Fruit fly (Drosophila melanogaster) whole organism, embryonic: ENCODE measurements around the gene mus201.

Experiments used
- Adf1 ChIP-seq: fragments of 200-800 bp; sonication (Bioruptor generic); IDR thresholded peaks from 2 replicates; pipeline ENCODE4 v1.3.6; 2022; ENCODE audit warnings: missing biosample characterization, missing genetic modification characterization
- CG10979 ChIP-seq: fragments of 200-800 bp; sonication (Bioruptor generic); optimal IDR thresholded peaks from 2 replicates; lab custom pipeline; 2018; ENCODE audit warnings: missing biosample characterization, mild to moderate bottlenecking, missing genetic modification characterization, moderate library complexity
- CG11247 ChIP-seq: fragments of 200-800 bp; sonication (Bioruptor generic); IDR thresholded peaks from 2 replicates; pipeline ENCODE4 v1.3.6; 2022; ENCODE audit warnings: missing biosample characterization, missing genetic modification characterization
- CG12299 ChIP-seq: fragments of 200-800 bp; sonication (Bioruptor generic); optimal IDR thresholded peaks from 2 replicates; lab custom pipeline; 2018; ENCODE audit warnings: missing biosample characterization, mild to moderate bottlenecking, missing genetic modification characterization
- CG13287 ChIP-seq: fragments of 200-800 bp; sonication (Bioruptor generic); IDR thresholded peaks from 2 replicates; pipeline ENCODE4 v1.3.6; 2022; ENCODE audit warnings: missing biosample characterization, missing genetic modification characterization; ENCODE audit not compliant: partially characterized antibody
- CG13296 ChIP-seq: fragments of 200-800 bp; sonication (Bioruptor generic); optimal IDR thresholded peaks from 3 replicates; lab custom pipeline; 2018; ENCODE audit warnings: missing biosample characterization, mild to moderate bottlenecking, missing genetic modification characterization
- CG14667 ChIP-seq: fragments of 200-800 bp; sonication (Bioruptor generic); IDR thresholded peaks from 2 replicates; pipeline ENCODE4 v1.3.6; 2022; ENCODE audit warnings: missing biosample characterization, missing genetic modification characterization
- CG14860 ChIP-seq: fragments of 200-800 bp; sonication (Bioruptor generic); IDR thresholded peaks from 3 replicates; pipeline ENCODE4 v1.3.6; 2022; ENCODE audit warnings: missing biosample characterization, missing genetic modification characterization; ENCODE audit not compliant: partially characterized antibody
- CG1647 ChIP-seq: fragments of 200-800 bp; sonication (Bioruptor generic); optimal IDR thresholded peaks from 3 replicates; lab custom pipeline; 2016; ENCODE audit warnings: missing biosample characterization, missing genetic modification characterization
- CG17385 ChIP-seq: fragments of 200-800 bp; sonication (Bioruptor generic); optimal IDR thresholded peaks from 3 replicates; lab custom pipeline; 2018; ENCODE audit warnings: missing biosample characterization, mild to moderate bottlenecking, missing genetic modification characterization
- CG3847 ChIP-seq: fragments of 200-800 bp; sonication (Bioruptor generic); IDR thresholded peaks from 2 replicates; pipeline ENCODE4 v1.3.6; 2022; ENCODE audit warnings: missing biosample characterization, missing genetic modification characterization
- CG43689 ChIP-seq: fragments of 200-800 bp; sonication (Bioruptor generic); IDR thresholded peaks from 2 replicates; pipeline ENCODE4 v1.3.6; 2022; ENCODE audit warnings: missing biosample characterization, missing genetic modification characterization
- CG4404 ChIP-seq: fragments of 200-800 bp; sonication (Bioruptor generic); IDR thresholded peaks from 2 replicates; pipeline ENCODE4 v1.3.6; 2022; ENCODE audit warnings: missing biosample characterization, missing genetic modification characterization
- CG4617 ChIP-seq: fragments of 200-800 bp; sonication (Bioruptor generic); optimal IDR thresholded peaks from 3 replicates; lab custom pipeline; 2016; ENCODE audit warnings: missing biosample characterization, missing genetic modification characterization, borderline replicate concordance
- CG7745 ChIP-seq: fragments of 200-800 bp; sonication (Bioruptor generic); optimal IDR thresholded peaks from 2 replicates; lab custom pipeline; 2018; ENCODE audit warnings: missing biosample characterization, mild to moderate bottlenecking, missing genetic modification characterization, moderate library complexity
- CG7987 ChIP-seq: fragments of 200-800 bp; sonication (Bioruptor generic); optimal IDR thresholded peaks from 2 replicates; lab custom pipeline; 2018; ENCODE audit warnings: missing biosample characterization, mild to moderate bottlenecking, missing genetic modification characterization, moderate library complexity
- CG9437 ChIP-seq: fragments of 200-800 bp; sonication (Bioruptor generic); optimal IDR thresholded peaks from 2 replicates; lab custom pipeline; 2018; ENCODE audit warnings: missing biosample characterization, mild to moderate bottlenecking, missing genetic modification characterization
- Dad ChIP-seq: fragments of 200-800 bp; sonication (Bioruptor generic); optimal IDR thresholded peaks from 3 replicates; lab custom pipeline; 2016; ENCODE audit warnings: missing biosample characterization, missing genetic modification characterization
- Fer3 ChIP-seq: fragments of 200-800 bp; sonication (Bioruptor generic); optimal IDR thresholded peaks from 2 replicates; lab custom pipeline; 2018; ENCODE audit warnings: missing biosample characterization, mild to moderate bottlenecking, missing genetic modification characterization, moderate library complexity
- HmgD ChIP-seq: fragments of 200-800 bp; sonication (Bioruptor generic); optimal IDR thresholded peaks from 3 replicates; lab custom pipeline; 2016; ENCODE audit warnings: missing biosample characterization, missing genetic modification characterization
- Hr78 ChIP-seq, 2 experiments: fragments of 200-800 bp in 1 of 2; fragments of >200 bp in 1 of 2; sonication (Bioruptor generic) in 1 of 2; optimal IDR thresholded peaks; 2 replicates each; lab custom pipeline; 2017 to 2019; ENCODE audit warnings: missing biosample characterization in 2 of 2, missing genetic modification characterization in 2 of 2, mild to moderate bottlenecking in 1 of 2, moderate library complexity in 1 of 2
- Hsf ChIP-seq: fragments of 200-800 bp; sonication (Bioruptor generic); optimal IDR thresholded peaks from 3 replicates; lab custom pipeline; 2016; ENCODE audit warnings: missing biosample characterization, missing genetic modification characterization
- Jarid2 ChIP-seq: fragments of 200-800 bp; sonication (Bioruptor generic); optimal IDR thresholded peaks from 3 replicates; lab custom pipeline; 2017; ENCODE audit warnings: mild to moderate bottlenecking, missing biosample characterization, missing genetic modification reagents, missing genetic modification characterization
- MESR4 ChIP-seq: fragments of 200-800 bp; sonication (Bioruptor generic); optimal IDR thresholded peaks from 2 replicates; lab custom pipeline; 2018; ENCODE audit warnings: missing biosample characterization, mild to moderate bottlenecking, missing genetic modification characterization, moderate library complexity
- Max ChIP-seq: fragments of 200-800 bp; sonication (Bioruptor generic); optimal IDR thresholded peaks from 2 replicates; lab custom pipeline; 2016; ENCODE audit warnings: missing biosample characterization, mild to moderate bottlenecking, missing genetic modification characterization
- Optix ChIP-seq: fragments of 200-800 bp; sonication (Bioruptor generic); IDR thresholded peaks from 3 replicates; pipeline ENCODE4 v1.3.6; 2022; ENCODE audit warnings: missing biosample characterization, missing genetic modification characterization
- al ChIP-seq: fragments of 200-800 bp; sonication (Bioruptor generic); IDR thresholded peaks from 2 replicates; pipeline ENCODE4 v1.3.6; 2022; ENCODE audit warnings: missing biosample characterization, missing genetic modification characterization
- bcd ChIP-seq: fragments of 200-800 bp; sonication (Bioruptor generic); optimal IDR thresholded peaks from 2 replicates; lab custom pipeline; 2017; ENCODE audit warnings: missing biosample characterization, mild to moderate bottlenecking, missing genetic modification characterization
- bigmax ChIP-seq: fragments of 200-800 bp; sonication (Bioruptor generic); optimal IDR thresholded peaks from 2 replicates; lab custom pipeline; 2018; ENCODE audit warnings: missing biosample characterization, mild to moderate bottlenecking, missing genetic modification characterization
- cad ChIP-seq: fragments of >200 bp; optimal IDR thresholded peaks from 2 replicates; lab custom pipeline; 2017; ENCODE audit warnings: missing biosample characterization, missing genetic modification characterization
- chn ChIP-seq: fragments of 200-800 bp; sonication (Bioruptor generic); optimal IDR thresholded peaks from 2 replicates; lab custom pipeline; 2016; ENCODE audit warnings: missing biosample characterization, missing genetic modification characterization
- corto ChIP-seq: fragments of 200-800 bp; sonication (Bioruptor generic); optimal IDR thresholded peaks from 2 replicates; lab custom pipeline; 2016; ENCODE audit warnings: missing biosample characterization, mild to moderate bottlenecking, missing genetic modification characterization, moderate library complexity
- dpn ChIP-seq, 2 experiments: fragments of 200-800 bp; sonication (Bioruptor generic); optimal IDR thresholded peaks; 3 replicates each; lab custom pipeline; 2016; ENCODE audit warnings: missing biosample characterization in 2 of 2, missing genetic modification characterization in 2 of 2
- grau ChIP-seq: fragments of 200-800 bp; optimal IDR thresholded peaks from 3 replicates; lab custom pipeline; 2019; ENCODE audit warnings: missing biosample characterization, mild to moderate bottlenecking, missing genetic modification characterization, moderate library complexity
- gro ChIP-seq: fragments of 200-800 bp; sonication (Bioruptor generic); optimal IDR thresholded peaks from 2 replicates; lab custom pipeline; 2016; ENCODE audit warnings: missing biosample characterization, missing genetic modification characterization
- hbn ChIP-seq: fragments of 200-800 bp; sonication (Bioruptor generic); IDR thresholded peaks from 2 replicates; pipeline ENCODE4 v1.3.6; 2022; ENCODE audit warnings: missing biosample characterization, missing genetic modification characterization; ENCODE audit not compliant: partially characterized antibody
- hkb ChIP-seq, 2 experiments: fragments of 200-800 bp in 1 of 2; fragments of >200 bp in 1 of 2; sonication (Bioruptor generic) in 1 of 2; IDR thresholded peaks in 1 of 2; optimal IDR thresholded peaks in 1 of 2; 2 replicates each; pipeline versions ENCODE4 v1.3.6 to Lab custom; 2017 to 2022; ENCODE audit warnings: missing biosample characterization in 1 of 2, missing genetic modification characterization in 1 of 2
- hth ChIP-seq: fragments of >200 bp; optimal IDR thresholded peaks from 2 replicates; lab custom pipeline; 2017; ENCODE audit warnings: inconsistent platforms
- mld ChIP-seq: fragments of 200-800 bp; sonication (Bioruptor generic); IDR thresholded peaks from 3 replicates; pipeline ENCODE4 v1.3.6; 2022; ENCODE audit warnings: missing biosample characterization, missing genetic modification characterization; ENCODE audit not compliant: partially characterized antibody
- otp ChIP-seq: fragments of 200-800 bp; sonication (Bioruptor generic); IDR thresholded peaks from 3 replicates; pipeline ENCODE4, ENCODE4 v1.3.6; 2022; ENCODE audit warnings: missing biosample characterization, missing genetic modification characterization
- pnt ChIP-seq: fragments of 200-800 bp; sonication (Bioruptor generic); optimal IDR thresholded peaks from 3 replicates; lab custom pipeline; 2016; ENCODE audit warnings: missing biosample characterization, missing genetic modification characterization
- sens ChIP-seq: fragments of 200-800 bp; sonication (Bioruptor generic); peaks from one replicate; lab custom pipeline; 2016; ENCODE audit warnings: missing biosample characterization, missing genetic modification characterization
- sima ChIP-seq: fragments of 200-800 bp; sonication (Bioruptor generic); optimal IDR thresholded peaks from 2 replicates; lab custom pipeline; 2016; ENCODE audit warnings: missing biosample characterization, missing genetic modification characterization
- ssp ChIP-seq: fragments of 200-800 bp; sonication (Bioruptor generic); IDR thresholded peaks from 2 replicates; pipeline ENCODE4 v1.3.6; 2022; ENCODE audit warnings: missing biosample characterization, missing genetic modification characterization
- stwl ChIP-seq: fragments of 200-800 bp; sonication (Bioruptor generic); optimal IDR thresholded peaks from 3 replicates; lab custom pipeline; 2018; ENCODE audit warnings: missing biosample characterization, mild to moderate bottlenecking, missing genetic modification characterization, moderate library complexity
- tin ChIP-seq: fragments of 200-800 bp; sonication (Bioruptor generic); optimal IDR thresholded peaks from 3 replicates; lab custom pipeline; 2016; ENCODE audit warnings: missing biosample characterization, missing genetic modification characterization
- twi ChIP-seq: fragments of 200-800 bp; optimal IDR thresholded peaks from 2 replicates; lab custom pipeline; 2019; ENCODE audit warnings: missing biosample characterization, mild to moderate bottlenecking, missing genetic modification characterization, moderate library complexity
- unc-4 ChIP-seq: fragments of 200-800 bp; sonication (Bioruptor generic); IDR thresholded peaks from 2 replicates; pipeline ENCODE4 v1.3.6; 2022; ENCODE audit warnings: missing biosample characterization, missing genetic modification characterization; ENCODE audit not compliant: partially characterized antibody

The mus201 gene

dm6 chr2L:8414887-8415883 lies 22.8 kb upstream of the mus201 start, which contains the start of the genes CG13398 and Akap200 (continued):
- TF ChIP-seq Dad (GFP tag; lab: Kevin White, UChicago): no peak
- no peak for TF ChIP-seq otp
- no peak for TF ChIP-seq Adf1 (GFP tag; lab: Robert Waterston, UW)
- peak; percentile 90 for TF ChIP-seq sens (GFP tag; lab: Kevin White, UChicago)
- peak; percentile 1 for TF ChIP-seq stwl (tag; lab: Kevin White, UChicago)
- TF ChIP-seq grau (tag; lab: Kevin White, UChicago): peak; percentile 30
- no peak for TF ChIP-seq corto
- TF ChIP-seq HmgD (GFP tag; lab: Kevin White, UChicago): no peak
- no peak for TF ChIP-seq sima
- TF ChIP-seq CG7987 (GFP tag; lab: Kevin White, UChicago): no peak
- TF ChIP-seq gro (GFP tag; lab: Kevin White, UChicago): no peak
- peak; percentile 36; the same call in 1 of the 2 replicates for TF ChIP-seq ssp (GFP tag; lab: Robert Waterston, UW)
- TF ChIP-seq Hr78 (GFP tag; optimal IDR thresholded peaks at IDR 0.05; lab: Kevin White, UChicago): no peak
- no peak for TF ChIP-seq mld (GFP tag; lab: Robert Waterston, UW)
- no peak for TF ChIP-seq hbn
- peak; percentile 92 for TF ChIP-seq MESR4 (GFP tag; lab: Kevin White, UChicago)
- no peak for TF ChIP-seq CG10979 (tag; lab: Kevin White, UChicago)
- peak; percentile 57 for TF ChIP-seq CG9437 (GFP tag; lab: Kevin White, UChicago)
- peak; percentile 50 for TF ChIP-seq chn (GFP tag; lab: Kevin White, UChicago)
- TF ChIP-seq CG7745: no peak
- no peak for TF ChIP-seq CG14860 (GFP tag; lab: Robert Waterston, UW)
- no peak for TF ChIP-seq CG43689 (GFP tag; lab: Robert Waterston, UW)
- peak; percentile 23 for TF ChIP-seq CG17385 (GFP tag; lab: Kevin White, UChicago)
- no peak for TF ChIP-seq Max (GFP tag; lab: Kevin White, UChicago)
- no peak for TF ChIP-seq Fer3 (tag; lab: Kevin White, UChicago)
- TF ChIP-seq cad: no peak
- TF ChIP-seq CG14667 (GFP tag; lab: Robert Waterston, UW): 0 out of 2 replicates have a peak, but pooled peaks have one; percentile 11
- TF ChIP-seq hkb (optimal IDR thresholded peaks at IDR 0.05; lab: Kevin White, UChicago): no peak
- TF ChIP-seq hkb (GFP tag; IDR thresholded peaks at IDR 0.05; lab: Robert Waterston, UW): no peak
- no peak for TF ChIP-seq Jarid2 (GFP tag; lab: Kevin White, UChicago)
- no peak for TF ChIP-seq pnt (GFP tag; lab: Kevin White, UChicago)
- TF ChIP-seq hth: no peak
- TF ChIP-seq twi (tag; lab: Kevin White, UChicago): no peak
- no peak for TF ChIP-seq CG4404 (GFP tag; lab: Robert Waterston, UW)
- no peak for TF ChIP-seq Optix (GFP tag; lab: Robert Waterston, UW)
- TF ChIP-seq CG4617 (GFP tag; lab: Kevin White, UChicago): peak; percentile 72
- TF ChIP-seq CG3847: peak; percentile 66
- TF ChIP-seq unc-4: no peak
- no peak for TF ChIP-seq CG1647
- no peak for TF ChIP-seq al (GFP tag; lab: Robert Waterston, UW)
- no peak for TF ChIP-seq tin (GFP tag; lab: Kevin White, UChicago)
- TF ChIP-seq Hsf: peak; percentile 16
- no peak for TF ChIP-seq bcd (GFP tag; lab: Kevin White, UChicago)
- TF ChIP-seq CG12299 (tag; lab: Kevin White, UChicago): no peak
- TF ChIP-seq dpn (GFP tag; optimal IDR thresholded peaks at IDR 0.05; lab: Kevin White, UChicago): peak in 1 of 2 experiments; percentile 9
- no peak for TF ChIP-seq bigmax (GFP tag; lab: Kevin White, UChicago)
- TF ChIP-seq CG13287: 0 out of 2 replicates have a peak, but pooled peaks have one; percentile 15
- TF ChIP-seq CG11247 (GFP tag; lab: Robert Waterston, UW): 0 out of 2 replicates have a peak, but pooled peaks have one; percentile 10
- TF ChIP-seq CG13296: no peak
